Fruit fly (Drosophila melanogaster): ENCODE results near the gene Tssk.

Gene Tssk

DNA sequence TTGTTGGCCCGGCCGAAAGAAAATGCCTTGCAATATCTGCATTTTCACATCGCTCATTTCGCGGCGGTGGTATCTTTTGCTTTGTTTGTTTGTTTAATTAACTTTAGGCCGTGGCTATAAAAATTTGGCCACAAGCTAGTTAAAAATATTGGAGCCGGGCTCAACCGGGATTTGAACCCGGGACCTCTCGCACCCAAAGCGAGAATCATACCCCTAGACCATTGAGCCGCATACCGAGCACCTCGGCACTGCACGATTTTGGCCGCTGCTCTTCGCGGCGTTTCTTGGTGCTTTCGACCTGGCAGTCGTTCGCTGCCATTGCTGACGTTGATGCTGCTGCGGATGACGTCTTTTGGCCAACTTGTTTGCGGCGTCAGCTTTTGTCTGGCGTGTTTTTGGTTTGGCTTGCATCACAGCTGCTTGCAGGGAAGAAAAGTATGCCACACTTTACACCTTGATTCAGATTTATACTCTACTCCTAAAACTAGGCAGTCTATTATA is 29.9 kb downstream of the Tssk start:
- 0 out of 2 replicates have a peak, but pooled peaks have one; percentile 32 for TF ChIP-seq CG32121 (GFP tag; IDR thresholded peaks at IDR 0.05)
- peak; percentile 70; the same call in 2 of the 3 replicates for TF ChIP-seq CG4496 (GFP tag; IDR thresholded peaks at IDR 0.05)
- TF ChIP-seq Ets98B (GFP tag; IDR thresholded peaks at IDR 0.05), result peak; percentile 5; the same call in 1 of the 2 replicates
- no peak for TF ChIP-seq Snoo (tag; optimal IDR thresholded peaks at IDR 0.05)
- peak; percentile 56; the same call in 1 of the 3 replicates for TF ChIP-seq fd96Ca (GFP tag; IDR thresholded peaks at IDR 0.05)
- TF ChIP-seq CG12605 (GFP tag; IDR thresholded peaks at IDR 0.05), result no peak
- TF ChIP-seq EcR (GFP tag; optimal IDR thresholded peaks at IDR 0.05), result peak; percentile 52

DNA sequence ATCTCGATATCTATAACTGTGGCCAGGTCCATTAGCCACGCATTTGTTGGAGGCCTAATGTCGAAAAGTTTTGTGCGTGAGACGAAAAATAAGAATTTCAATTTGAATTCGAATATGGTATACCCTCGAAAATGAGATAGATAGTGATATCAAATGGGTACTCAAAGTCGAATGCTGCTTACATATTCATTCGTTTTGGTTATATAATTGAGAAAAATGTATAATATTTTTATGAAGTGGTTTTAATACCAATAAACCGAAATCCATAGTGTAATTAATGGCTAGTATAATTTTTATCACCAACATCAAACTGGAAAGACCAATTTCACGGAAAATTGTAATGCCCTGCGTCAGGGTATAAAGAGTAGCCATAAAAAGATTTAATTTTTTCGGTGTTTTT is 34.6 kb downstream of the Tssk start:
- TF ChIP-seq CG12605 (GFP tag; IDR thresholded peaks at IDR 0.05), result no peak
- 0 out of 2 replicates have a peak, but pooled peaks have one; percentile 22 for TF ChIP-seq CG32121 (GFP tag; IDR thresholded peaks at IDR 0.05)
- TF ChIP-seq CG13204 (GFP tag; optimal IDR thresholded peaks at IDR 0.05), result no peak
- peak; percentile 9 for TF ChIP-seq CG14655 (GFP tag; optimal IDR thresholded peaks at IDR 0.05)
- peak; percentile 11 for TF ChIP-seq CG8301 (tag; optimal IDR thresholded peaks at IDR 0.05)
- no peak for TF ChIP-seq rn (GFP tag; IDR thresholded peaks at IDR 0.05)

dm6 chr3R:18639662-18640061 is 41.2 kb downstream of the Tssk start:
- TF ChIP-seq CG32121 (GFP tag; IDR thresholded peaks at IDR 0.05) (peak; percentile 59), CG17806 (tag; optimal IDR thresholded peaks at IDR 0.05) (peak; percentile 9), Ets98B (GFP tag; IDR thresholded peaks at IDR 0.05) (peak; percentile 64), CG4496 (GFP tag; IDR thresholded peaks at IDR 0.05) (peak; percentile 55; the same call in 1 of the 3 replicates), CG8159 (tag; optimal IDR thresholded peaks at IDR 0.05) (peak; percentile 30), fd96Ca (GFP tag; IDR thresholded peaks at IDR 0.05) (peak; percentile 42; the same call in 1 of the 3 replicates), Pif1B (GFP tag; optimal IDR thresholded peaks at IDR 0.05) (no peak), Pif1A (GFP tag; optimal IDR thresholded peaks at IDR 0.05) (peak; percentile 30), CG34367 (tag; optimal IDR thresholded peaks at IDR 0.05) (no peak), EcR (GFP tag; optimal IDR thresholded peaks at IDR 0.05) (no peak), Snoo (tag; optimal IDR thresholded peaks at IDR 0.05) (no peak), CG12605 (GFP tag; IDR thresholded peaks at IDR 0.05) (peak; percentile 27; the same call in 1 of the 2 replicates)

- peak; percentile 13 for TF ChIP-seq Pif1B (GFP tag; optimal IDR thresholded peaks at IDR 0.05)
- TF ChIP-seq Snoo (tag; optimal IDR thresholded peaks at IDR 0.05), result no peak
- TF ChIP-seq CG12605 (GFP tag; IDR thresholded peaks at IDR 0.05), result peak; percentile 51
These were observed 42.8 kb downstream of the Tssk start, which contains the start of gene CG14301 for dm6 chr3R:18641242-18641757. TSS of gene CG14301 (minus strand) at chr3R:18641457.

dm6 chr3R:18643646-18644045 is 45.2 kb downstream of the Tssk start:
- TF ChIP-seq Pif1A (GFP tag; optimal IDR thresholded peaks at IDR 0.05), result no peak
- TF ChIP-seq CG12605 (GFP tag; IDR thresholded peaks at IDR 0.05), result no peak
- TF ChIP-seq CG14655 (GFP tag; optimal IDR thresholded peaks at IDR 0.05), result no peak
- no peak for TF ChIP-seq Ets98B (GFP tag; IDR thresholded peaks at IDR 0.05)
- no peak for TF ChIP-seq CG17806 (tag; optimal IDR thresholded peaks at IDR 0.05)
- TF ChIP-seq CG32121 (GFP tag; IDR thresholded peaks at IDR 0.05), result no peak
- no peak for TF ChIP-seq CG10348 (GFP tag; IDR thresholded peaks at IDR 0.05)
- TF ChIP-seq EcR (GFP tag; optimal IDR thresholded peaks at IDR 0.05), result no peak
- no peak for TF ChIP-seq CG9948 (tag; optimal IDR thresholded peaks at IDR 0.05)
- no peak for TF ChIP-seq CG8301 (tag; optimal IDR thresholded peaks at IDR 0.05)
- no peak for TF ChIP-seq rn (GFP tag; IDR thresholded peaks at IDR 0.05)
- TF ChIP-seq CG15710 (tag; optimal IDR thresholded peaks at IDR 0.05), result no peak
- TF ChIP-seq gl (tag; optimal IDR thresholded peaks at IDR 0.05), result no peak
- TF ChIP-seq Snoo (tag; optimal IDR thresholded peaks at IDR 0.05), result no peak

All from whole organism, pupa.